Worm (Caenorhabditis elegans): ENCODE results near the gene gpa-8.

DNA sequence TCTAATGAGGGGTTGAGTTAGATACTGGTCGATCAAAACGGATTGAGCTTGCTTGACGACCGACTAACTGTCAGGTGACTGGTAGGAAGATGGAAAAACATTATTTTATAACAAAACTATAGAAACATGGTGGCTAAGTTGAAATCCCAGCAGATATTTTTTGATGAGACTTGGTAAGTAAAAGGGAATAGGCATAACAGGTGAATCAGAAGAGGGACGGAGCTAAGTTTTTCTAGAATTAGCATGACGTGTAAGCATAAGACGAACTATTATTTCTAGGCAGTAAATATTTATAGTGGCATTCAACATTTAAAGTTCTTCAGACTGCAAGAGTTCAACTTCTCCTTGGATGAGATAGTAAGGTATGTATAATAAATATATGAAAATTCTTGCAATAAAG lies 4.2 kb upstream of the gpa-8 start, which contains the start of gene F56H9.8:
- TF ChIP-seq pqm-1 (tag; optimal IDR thresholded peaks at IDR 0.05) (no peak), pha-2 (tag; optimal IDR thresholded peaks at IDR 0.05) (no peak), ceh-19 (GFP tag; optimal IDR thresholded peaks at IDR 0.05) (no peak), nhr-11 (tag; optimal IDR thresholded peaks at IDR 0.05) (no peak), K09A11.1 (tag; optimal IDR thresholded peaks at IDR 0.05; ENCODE audit: insufficient read depth) (no peak), hlh-6 (tag; optimal IDR thresholded peaks at IDR 0.05) (no peak), fkh-10 (GFP tag; optimal IDR thresholded peaks at IDR 0.05) (no peak), ama-1 (optimal IDR thresholded peaks at IDR 0.05) (no peak), ceh-24 (tag; optimal IDR thresholded peaks at IDR 0.05) (no peak), syd-9 (tag; optimal IDR thresholded peaks at IDR 0.05) (no peak), nhr-232 (tag; optimal IDR thresholded peaks at IDR 0.05) (no peak), pha-4 (tag; optimal IDR thresholded peaks at IDR 0.05) (no peak), unc-3 (GFP tag; conservative IDR thresholded peaks at IDR 0.05) (no peak), unc-3 (tag; optimal IDR thresholded peaks at IDR 0.05) (no peak), nfya-1 (tag; optimal IDR thresholded peaks at IDR 0.05) (no peak)

Data from whole organism, late embryonic.